Worm (Caenorhabditis elegans) whole organism, L3 larva: ENCODE data around the gene M7.12.

Experiments used
- R02D3.7 ChIP-seq: fragments of 150-350 bp; optimal IDR thresholded peaks from 2 replicates; lab custom pipeline; 2014; ENCODE audit warnings: missing biosample characterization, missing genetic modification characterization
- ZK546.5 ChIP-seq: sonication (generic microtip); optimal IDR thresholded peaks from 2 replicates; lab custom pipeline; 2017; ENCODE audit warnings: missing biosample characterization, missing genetic modification characterization
- ama-1 ChIP-seq: fragments of 150-350 bp; optimal IDR thresholded peaks from 2 replicates; lab custom pipeline; 2018
- ceh-16 ChIP-seq: sonication (generic microtip); optimal IDR thresholded peaks from 2 replicates; lab custom pipeline; 2017; ENCODE audit warnings: missing biosample characterization, missing genetic modification characterization
- ceh-28 ChIP-seq: fragments of 150-350 bp; optimal IDR thresholded peaks from 2 replicates; lab custom pipeline; 2014; ENCODE audit warnings: missing biosample characterization, missing genetic modification reagents, missing genetic modification characterization
- ceh-82 ChIP-seq: fragments of 150-350 bp; optimal IDR thresholded peaks from 2 replicates; lab custom pipeline; 2014; ENCODE audit warnings: missing biosample characterization, missing genetic modification characterization
- ceh-9 ChIP-seq: sonication (generic microtip); optimal IDR thresholded peaks from 2 replicates; lab custom pipeline; 2018; ENCODE audit warnings: missing biosample characterization, missing genetic modification characterization
- egl-5 ChIP-seq: fragments of 150-350 bp; optimal IDR thresholded peaks from 2 replicates; lab custom pipeline; 2017; ENCODE audit warnings: missing biosample characterization, missing genetic modification reagents, missing genetic modification characterization, inconsistent platforms
- elt-1 ChIP-seq: fragments of 150-350 bp; optimal IDR thresholded peaks from 2 replicates; lab custom pipeline; 2014; ENCODE audit warnings: missing biosample characterization, missing genetic modification characterization
- elt-2 ChIP-seq: sonication (generic microtip); optimal IDR thresholded peaks from 2 replicates; lab custom pipeline; 2016; ENCODE audit warnings: missing genetic modification reagents, mild to moderate bottlenecking, missing genetic modification characterization, missing compliant biosample characterization
- elt-3 ChIP-seq, 3 experiments: fragments of 150-350 bp in 1 of 3; sonication (generic microtip) in 2 of 3; optimal IDR thresholded peaks; 2 replicates in 2 of 3; 4 replicates in 1 of 3; lab custom pipeline; 2014 to 2017; ENCODE audit warnings: missing biosample characterization in 3 of 3, missing genetic modification characterization in 3 of 3
- eor-1 ChIP-seq, 2 experiments: fragments of 150-350 bp; optimal IDR thresholded peaks; 2 replicates each; lab custom pipeline; 2014 to 2018; ENCODE audit warnings: missing biosample characterization in 2 of 2, missing genetic modification characterization in 2 of 2
- fkh-10 ChIP-seq: sonication (generic microtip); optimal IDR thresholded peaks from 2 replicates; lab custom pipeline; 2017; ENCODE audit warnings: missing biosample characterization, missing genetic modification reagents, missing genetic modification characterization
- fkh-2 ChIP-seq: fragments of 150-350 bp; optimal IDR thresholded peaks from 2 replicates; lab custom pipeline; 2014; ENCODE audit warnings: missing biosample characterization, missing genetic modification reagents, missing genetic modification characterization
- fos-1 ChIP-seq: fragments of 150-350 bp; optimal IDR thresholded peaks from 2 replicates; lab custom pipeline; 2014; ENCODE audit warnings: missing biosample characterization, missing genetic modification characterization
- hmg-11 ChIP-seq: sonication (generic microtip); optimal IDR thresholded peaks from 2 replicates; lab custom pipeline; 2016; ENCODE audit warnings: missing genetic modification characterization, missing compliant biosample characterization
- lin-15B ChIP-seq: fragments of 150-350 bp; optimal IDR thresholded peaks from 2 replicates; lab custom pipeline; 2014; ENCODE audit warnings: missing biosample characterization, missing genetic modification characterization
- lin-39 ChIP-seq: fragments of 150-350 bp; optimal IDR thresholded peaks from 2 replicates; lab custom pipeline; 2018; ENCODE audit warnings: missing biosample characterization, missing genetic modification reagents, missing genetic modification characterization
- lsy-12 ChIP-seq: sonication (generic microtip); optimal IDR thresholded peaks from 2 replicates; lab custom pipeline; 2016; ENCODE audit warnings: mild to moderate bottlenecking, missing genetic modification characterization, missing compliant biosample characterization
- mdl-1 ChIP-seq: fragments of 150-350 bp; optimal IDR thresholded peaks from 2 replicates; lab custom pipeline; 2014; ENCODE audit warnings: missing biosample characterization, missing genetic modification characterization
- mml-1 ChIP-seq: fragments of 150-350 bp; sonication (generic microtip); optimal IDR thresholded peaks from 3 replicates; lab custom pipeline; 2014; ENCODE audit warnings: missing biosample characterization, missing genetic modification characterization
- nfya-1 ChIP-seq: sonication (generic microtip); optimal IDR thresholded peaks from 2 replicates; lab custom pipeline; 2017; ENCODE audit warnings: missing genetic modification characterization, mild to moderate bottlenecking, missing compliant biosample characterization, antibody characterized with exemption, moderate library complexity; ENCODE audit not compliant: insufficient read depth
- nhr-12 ChIP-seq: fragments of 150-350 bp; optimal IDR thresholded peaks from 2 replicates; lab custom pipeline; 2014; ENCODE audit warnings: missing biosample characterization, missing genetic modification characterization
- nhr-23 ChIP-seq: fragments of 150-350 bp; optimal IDR thresholded peaks from 2 replicates; lab custom pipeline; 2014; ENCODE audit warnings: missing biosample characterization, missing genetic modification reagents, missing genetic modification characterization
- nhr-237 ChIP-seq: fragments of 150-350 bp; optimal IDR thresholded peaks from 2 replicates; lab custom pipeline; 2014; ENCODE audit warnings: missing biosample characterization, missing genetic modification characterization
- nhr-25 ChIP-seq: sonication (generic microtip); optimal IDR thresholded peaks from 2 replicates; lab custom pipeline; 2017; ENCODE audit warnings: missing biosample characterization, missing genetic modification characterization
- nhr-28 ChIP-seq: fragments of 150-350 bp; optimal IDR thresholded peaks from 2 replicates; lab custom pipeline; 2014; ENCODE audit warnings: missing biosample characterization, missing genetic modification characterization
- nhr-43 ChIP-seq: sonication (generic microtip); optimal IDR thresholded peaks from 2 replicates; lab custom pipeline; 2016; ENCODE audit warnings: mild to moderate bottlenecking, missing genetic modification characterization, missing compliant biosample characterization; ENCODE audit not compliant: poor library complexity, severe bottlenecking
- nhr-77 ChIP-seq: fragments of 150-350 bp; optimal IDR thresholded peaks from 2 replicates; lab custom pipeline; 2014; ENCODE audit warnings: missing biosample characterization, missing genetic modification characterization
- pha-4 ChIP-seq: fragments of 150-350 bp; optimal IDR thresholded peaks from 2 replicates; lab custom pipeline; 2014; ENCODE audit warnings: missing biosample characterization, missing genetic modification reagents, missing genetic modification characterization
- pqm-1 ChIP-seq: fragments of 150-350 bp; optimal IDR thresholded peaks from 2 replicates; lab custom pipeline; 2017; ENCODE audit warnings: missing biosample characterization, missing genetic modification characterization, inconsistent platforms
- sea-2 ChIP-seq: fragments of 150-350 bp; sonication (generic microtip); optimal IDR thresholded peaks from 4 replicates; lab custom pipeline; 2014; ENCODE audit warnings: missing biosample characterization, missing genetic modification reagents, missing genetic modification characterization
- skn-1 ChIP-seq: fragments of 150-350 bp; optimal IDR thresholded peaks from 2 replicates; lab custom pipeline; 2014; ENCODE audit warnings: missing biosample characterization, missing genetic modification characterization
- snpc-4 ChIP-seq: fragments of 150-350 bp; optimal IDR thresholded peaks from 2 replicates; lab custom pipeline; 2014; ENCODE audit warnings: missing biosample characterization, missing genetic modification characterization
- tbx-2 ChIP-seq: sonication (generic microtip); optimal IDR thresholded peaks from 2 replicates; lab custom pipeline; 2016; ENCODE audit warnings: mild to moderate bottlenecking, missing genetic modification characterization, missing compliant biosample characterization
- unc-39 ChIP-seq: sonication (generic microtip); optimal IDR thresholded peaks from 4 replicates; lab custom pipeline; 2017; ENCODE audit warnings: missing biosample characterization, missing genetic modification characterization
- unc-62 ChIP-seq: fragments of 150-350 bp; sonication (generic microtip); optimal IDR thresholded peaks from 4 replicates; lab custom pipeline; 2014; ENCODE audit warnings: missing biosample characterization, missing genetic modification reagents, missing genetic modification characterization
- zag-1 ChIP-seq: fragments of 150-350 bp; optimal IDR thresholded peaks from 2 replicates; lab custom pipeline; 2014; ENCODE audit warnings: missing biosample characterization, missing genetic modification characterization
- ztf-11 ChIP-seq: fragments of 150-350 bp; optimal IDR thresholded peaks from 2 replicates; lab custom pipeline; 2014; ENCODE audit warnings: missing biosample characterization, missing genetic modification characterization
- ztf-4 ChIP-seq: fragments of 150-350 bp; optimal IDR thresholded peaks from 2 replicates; lab custom pipeline; 2014; ENCODE audit warnings: missing biosample characterization, missing genetic modification characterization

M7.12 gene

ce11 chrIV:11130774-11131173 is 33.0 kb upstream of the M7.12 start:
- TF ChIP-seq nfya-1 (tag; lab: Kevin White, UChicago) (peak; percentile 44), ceh-16 (tag; lab: Kevin White, UChicago) (no peak), ztf-4 (no peak), ceh-82 (tag; lab: Kevin White, UChicago) (no peak), nhr-28 (tag; lab: Kevin White, UChicago) (no peak), fkh-2 (no peak), ceh-28 (tag; lab: Kevin White, UChicago) (no peak), pha-4 (tag; lab: Kevin White, UChicago) (peak; percentile 29), tbx-2 (no peak), nhr-77 (tag; lab: Kevin White, UChicago) (no peak), mml-1 (no peak), pqm-1 (tag; lab: Kevin White, UChicago) (peak; percentile 11), R02D3.7 (tag; lab: Kevin White, UChicago) (no peak), eor-1 (tag; optimal IDR thresholded peaks at IDR 0.05; lab: Kevin White, UChicago) (no peak), elt-2 (peak; percentile 58)

- no peak for TF ChIP-seq nfya-1 (tag; lab: Kevin White, UChicago)
- no peak for TF ChIP-seq lin-39 (tag; lab: Kevin White, UChicago)
- TF ChIP-seq, all 47 proteins: peak for 0
These were observed 28.2 kb upstream of the M7.12 start for ce11 chrIV:11126028-11126427.

- TF ChIP-seq skn-1 (tag; lab: Kevin White, UChicago), result no peak
- no peak for TF ChIP-seq egl-5 (tag; lab: Kevin White, UChicago)
- TF ChIP-seq nfya-1 (tag; lab: Kevin White, UChicago), result no peak
- TF ChIP-seq pqm-1 (tag; lab: Kevin White, UChicago), result no peak
- no peak for TF ChIP-seq R02D3.7 (tag; lab: Kevin White, UChicago)
- no peak for TF ChIP-seq pha-4 (tag; lab: Kevin White, UChicago)
- no peak for TF ChIP-seq sea-2 (GFP tag; lab: Kevin White, UChicago)
- TF ChIP-seq ceh-9 (tag; lab: Kevin White, UChicago), result no peak
- TF ChIP-seq unc-62 (GFP tag; lab: Kevin White, UChicago), result no peak
- TF ChIP-seq ceh-82 (tag; lab: Kevin White, UChicago), result no peak
These were observed 28.0 kb upstream of the M7.12 start, which contains the start of gene swsn-4 for ce11 chrIV:11126004-11126027. Gene swsn-4, plus strand, starts transcription at chrIV:11126024.

- TF ChIP-seq hmg-11 (no peak), nhr-25 (no peak), ceh-16 (tag; lab: Kevin White, UChicago) (no peak), pha-4 (tag; lab: Kevin White, UChicago) (no peak), elt-2 (no peak), zag-1 (tag; lab: Kevin White, UChicago) (no peak), ztf-11 (tag; lab: Kevin White, UChicago) (no peak), ztf-4 (no peak), nhr-237 (tag; lab: Kevin White, UChicago) (no peak), unc-39 (tag; lab: Kevin White, UChicago) (no peak), ceh-28 (tag; lab: Kevin White, UChicago) (no peak), lsy-12 (tag; lab: Kevin White, UChicago) (no peak), nhr-12 (tag; lab: Kevin White, UChicago) (no peak), R02D3.7 (tag; lab: Kevin White, UChicago) (no peak), fos-1 (tag; lab: Kevin White, UChicago) (no peak), snpc-4 (tag; lab: Kevin White, UChicago) (no peak)
These were observed 27.8 kb upstream of the M7.12 start for ce11 chrIV:11125604-11126003.

- TF ChIP-seq elt-2 (peak; percentile 18), hmg-11 (peak; percentile 64), lin-39 (tag; lab: Kevin White, UChicago) (peak; percentile 50), pha-4 (tag; lab: Kevin White, UChicago) (peak; percentile 38), ztf-11 (tag; lab: Kevin White, UChicago) (no peak), unc-62 (GFP tag; lab: Kevin White, UChicago) (no peak), ZK546.5 (tag; lab: Kevin White, UChicago) (no peak), elt-3 (tag; optimal IDR thresholded peaks at IDR 0.05; lab: Kevin White, UChicago) (no peak), nhr-23 (tag; lab: Kevin White, UChicago) (peak; percentile 55), ama-1 (lab: Kevin White, UChicago) (no peak), fkh-10 (no peak), mml-1 (no peak), R02D3.7 (tag; lab: Kevin White, UChicago) (no peak), nhr-25 (peak; percentile 42), fos-1 (tag; lab: Kevin White, UChicago) (no peak), mdl-1 (no peak), lin-15B (tag; lab: Kevin White, UChicago) (peak; percentile 67), sea-2 (GFP tag; lab: Kevin White, UChicago) (no peak), elt-1 (tag; lab: Kevin White, UChicago) (no peak), egl-5 (tag; lab: Kevin White, UChicago) (no peak), ztf-4 (no peak), unc-39 (tag; lab: Kevin White, UChicago) (no peak), nfya-1 (tag; lab: Kevin White, UChicago) (peak; percentile 100), lsy-12 (tag; lab: Kevin White, UChicago) (peak; percentile 27), nhr-43 (tag; lab: Kevin White, UChicago) (no peak)
These were observed 27.4 kb upstream of the M7.12 start for ce11 chrIV:11125200-11125599.
